Worm (Caenorhabditis elegans) whole organism, late embryonic: ENCODE results near the gene nmad-1.
A peak's percentile ranks its signal among the peaks of the same experiment; 100 is the strongest.

Experiments used
- C08G9.2 ChIP-seq: sonication (generic microtip); optimal IDR thresholded peaks from 2 replicates; lab custom pipeline; 2016; ENCODE audit warnings: mild to moderate bottlenecking, missing genetic modification characterization, moderate library complexity, missing compliant biosample characterization
- C38D4.7 ChIP-seq: fragments of 200-800 bp; sonication (Bioruptor generic); optimal IDR thresholded peaks from 2 replicates; lab custom pipeline; 2018; ENCODE audit warnings: mild to moderate bottlenecking, missing genetic modification characterization, moderate library complexity, missing compliant biosample characterization
- F13H6.1 ChIP-seq: sonication (generic microtip); optimal IDR thresholded peaks from 2 replicates; lab custom pipeline; 2016; ENCODE audit warnings: missing genetic modification characterization, missing compliant biosample characterization
- T23F11.4 ChIP-seq: fragments of 200-800 bp; sonication (Bioruptor generic); optimal IDR thresholded peaks from 2 replicates; lab custom pipeline; 2018; ENCODE audit warnings: mild to moderate bottlenecking, missing genetic modification characterization, missing compliant biosample characterization
- Y22D7AL.16 ChIP-seq: sonication (generic microtip); optimal IDR thresholded peaks from 2 replicates; lab custom pipeline; 2016; ENCODE audit warnings: missing genetic modification characterization, missing compliant biosample characterization
- ahr-1 ChIP-seq: sonication (generic microtip); optimal IDR thresholded peaks from 2 replicates; lab custom pipeline; 2016; ENCODE audit warnings: missing genetic modification characterization, missing compliant biosample characterization
- ama-1 ChIP-seq: fragments of 150-350 bp; optimal IDR thresholded peaks from 2 replicates; lab custom pipeline; 2014
- ceh-18 ChIP-seq: sonication (generic microtip); optimal IDR thresholded peaks from 2 replicates; lab custom pipeline; 2016; ENCODE audit warnings: missing genetic modification characterization, missing compliant biosample characterization
- ceh-19 ChIP-seq: fragments of 200-800 bp; sonication (Bioruptor generic); optimal IDR thresholded peaks from 2 replicates; lab custom pipeline; 2018; ENCODE audit warnings: mild to moderate bottlenecking, missing genetic modification characterization, missing compliant biosample characterization
- ceh-2 ChIP-seq: sonication (generic microtip); optimal IDR thresholded peaks from 2 replicates; lab custom pipeline; 2016; ENCODE audit warnings: missing genotype, missing genetic modification characterization, missing compliant biosample characterization
- ceh-22 ChIP-seq: sonication (generic microtip); optimal IDR thresholded peaks from 2 replicates; lab custom pipeline; 2017; ENCODE audit warnings: missing biosample characterization, missing genetic modification characterization
- ceh-24 ChIP-seq: sonication (generic microtip); optimal IDR thresholded peaks from 2 replicates; lab custom pipeline; 2016; ENCODE audit warnings: mild to moderate bottlenecking, missing genetic modification characterization, missing compliant biosample characterization
- ceh-45 ChIP-seq: fragments of 200-800 bp; sonication (Bioruptor generic); IDR thresholded peaks from 2 replicates; pipeline ENCODE4 v1.3.6; 2022; ENCODE audit warnings: missing genetic modification reagents, missing genetic modification characterization, missing compliant biosample characterization
- ceh-48 ChIP-seq: sonication (generic microtip); optimal IDR thresholded peaks from 2 replicates; lab custom pipeline; 2016; ENCODE audit warnings: missing genetic modification characterization, inconsistent platforms, missing compliant biosample characterization
- ceh-9 ChIP-seq: sonication (generic microtip); optimal IDR thresholded peaks from 2 replicates; lab custom pipeline; 2016; ENCODE audit warnings: mild to moderate bottlenecking, missing genetic modification characterization, inconsistent platforms, missing compliant biosample characterization
- che-1 ChIP-seq: sonication (generic microtip); optimal IDR thresholded peaks from 2 replicates; lab custom pipeline; 2016; ENCODE audit warnings: mild to moderate bottlenecking, missing genetic modification characterization, missing compliant biosample characterization
- dmd-4 ChIP-seq: sonication (generic microtip); optimal IDR thresholded peaks from 2 replicates; lab custom pipeline; 2016; ENCODE audit warnings: borderline replicate concordance, missing genetic modification characterization, missing compliant biosample characterization
- elt-2 ChIP-seq: sonication (generic microtip); optimal IDR thresholded peaks from 2 replicates; lab custom pipeline; 2016; ENCODE audit warnings: missing genetic modification reagents, missing genetic modification characterization, missing compliant biosample characterization
- elt-4 ChIP-seq: sonication (generic microtip); optimal IDR thresholded peaks from 2 replicates; lab custom pipeline; 2016; ENCODE audit warnings: missing genetic modification characterization, missing compliant biosample characterization
- ets-4 ChIP-seq: sonication (generic microtip); optimal IDR thresholded peaks from 2 replicates; lab custom pipeline; 2016; ENCODE audit warnings: missing genetic modification characterization, missing compliant biosample characterization
- eyg-1 ChIP-seq: sonication (generic microtip); optimal IDR thresholded peaks from 2 replicates; lab custom pipeline; 2016; ENCODE audit warnings: missing genotype, missing genetic modification characterization, missing compliant biosample characterization
- fax-1 ChIP-seq: sonication (generic microtip); optimal IDR thresholded peaks from 2 replicates; lab custom pipeline; 2016; ENCODE audit warnings: missing genotype, missing genetic modification characterization, missing compliant biosample characterization
- fkh-6 ChIP-seq: sonication (generic microtip); optimal IDR thresholded peaks from 2 replicates; lab custom pipeline; 2016; ENCODE audit warnings: missing genetic modification characterization, missing compliant biosample characterization
- gmeb-2 ChIP-seq: sonication (generic microtip); optimal IDR thresholded peaks from 2 replicates; lab custom pipeline; 2016; ENCODE audit warnings: missing genetic modification characterization, inconsistent platforms, missing compliant biosample characterization
- hlh-13 ChIP-seq: fragments of 200-800 bp; sonication (Bioruptor generic); optimal IDR thresholded peaks from 2 replicates; lab custom pipeline; 2018; ENCODE audit warnings: mild to moderate bottlenecking, missing genetic modification characterization, missing compliant biosample characterization
- hlh-15 ChIP-seq: sonication (generic microtip); optimal IDR thresholded peaks from 2 replicates; lab custom pipeline; 2016; ENCODE audit warnings: missing genetic modification characterization, missing compliant biosample characterization
- hlh-30 ChIP-seq: sonication (generic microtip); optimal IDR thresholded peaks from 2 replicates; lab custom pipeline; 2017; ENCODE audit warnings: antibody characterized with exemption, missing genetic modification characterization, missing compliant biosample characterization; ENCODE audit not compliant: insufficient read depth
- lim-6 ChIP-seq: sonication (generic microtip); optimal IDR thresholded peaks from 2 replicates; lab custom pipeline; 2016; ENCODE audit warnings: missing genetic modification characterization, missing compliant biosample characterization
- lin-11 ChIP-seq: fragments of 200-800 bp; sonication (Bioruptor generic); optimal IDR thresholded peaks from 2 replicates; lab custom pipeline; 2018; ENCODE audit warnings: mild to moderate bottlenecking, missing genetic modification characterization, missing compliant biosample characterization
- madf-2 ChIP-seq: sonication (generic microtip); optimal IDR thresholded peaks from 2 replicates; lab custom pipeline; 2017; ENCODE audit warnings: missing genetic modification characterization, missing compliant biosample characterization
- mec-3 ChIP-seq: sonication (generic microtip); optimal IDR thresholded peaks from 2 replicates; lab custom pipeline; 2016; ENCODE audit warnings: borderline replicate concordance, missing genetic modification characterization, missing compliant biosample characterization
- nfya-1 ChIP-seq: sonication (generic microtip); optimal IDR thresholded peaks from 2 replicates; lab custom pipeline; 2017; ENCODE audit warnings: missing genetic modification characterization, mild to moderate bottlenecking, missing compliant biosample characterization, antibody characterized with exemption, moderate library complexity
- nhr-11 ChIP-seq: fragments of 150-350 bp; optimal IDR thresholded peaks from 2 replicates; lab custom pipeline; 2014; ENCODE audit warnings: missing biosample characterization, missing genetic modification characterization
- nhr-232 ChIP-seq: sonication (generic microtip); optimal IDR thresholded peaks from 2 replicates; lab custom pipeline; 2016; ENCODE audit warnings: missing genetic modification characterization, missing compliant biosample characterization
- npax-4 ChIP-seq: sonication (generic microtip); optimal IDR thresholded peaks from 2 replicates; lab custom pipeline; 2016; ENCODE audit warnings: missing genetic modification characterization, missing compliant biosample characterization
- odd-2 ChIP-seq: sonication (generic microtip); optimal IDR thresholded peaks from 2 replicates; lab custom pipeline; 2017; ENCODE audit warnings: antibody characterized with exemption, mild to moderate bottlenecking, missing genetic modification characterization, missing compliant biosample characterization
- pag-3 ChIP-seq: sonication (generic microtip); optimal IDR thresholded peaks from 2 replicates; lab custom pipeline; 2016; ENCODE audit warnings: missing compliant biosample characterization, missing genetic modification characterization, borderline replicate concordance
- pat-9 ChIP-seq: fragments of 200-800 bp; sonication (Bioruptor generic); optimal IDR thresholded peaks from 2 replicates; lab custom pipeline; 2018; ENCODE audit warnings: mild to moderate bottlenecking, missing genetic modification characterization, moderate library complexity, missing compliant biosample characterization
- pax-1 ChIP-seq: fragments of 150-350 bp; optimal IDR thresholded peaks from 2 replicates; lab custom pipeline; 2014; ENCODE audit warnings: missing biosample characterization, missing genetic modification characterization
- pha-2 ChIP-seq: sonication (generic microtip); optimal IDR thresholded peaks from 2 replicates; lab custom pipeline; 2017; ENCODE audit warnings: mild to moderate bottlenecking, missing genetic modification characterization, missing compliant biosample characterization
- pha-4 ChIP-seq: fragments of 150-350 bp; optimal IDR thresholded peaks from 2 replicates; lab custom pipeline; 2018; ENCODE audit warnings: missing biosample characterization, missing genetic modification reagents, missing genetic modification characterization
- pqm-1 ChIP-seq: sonication (generic microtip); optimal IDR thresholded peaks from 2 replicates; lab custom pipeline; 2016; ENCODE audit warnings: missing genetic modification characterization, missing compliant biosample characterization
- ref-2 ChIP-seq: sonication (generic microtip); optimal IDR thresholded peaks from 2 replicates; lab custom pipeline; 2016; ENCODE audit warnings: missing genetic modification characterization, missing compliant biosample characterization
- rnt-1 ChIP-seq: sonication (generic microtip); optimal IDR thresholded peaks from 2 replicates; lab custom pipeline; 2016; ENCODE audit warnings: missing genetic modification characterization, missing compliant biosample characterization
- sdc-2 ChIP-seq: sonication (generic microtip); optimal IDR thresholded peaks from 2 replicates; lab custom pipeline; 2016; ENCODE audit warnings: missing genotype, missing genetic modification characterization, missing compliant biosample characterization
- sox-2 ChIP-seq: fragments of 200-800 bp; sonication (Bioruptor generic); IDR thresholded peaks from 2 replicates; pipeline ENCODE4 v1.3.6; 2022; ENCODE audit warnings: missing genetic modification reagents, missing genetic modification characterization, missing compliant biosample characterization
- syd-9 ChIP-seq: sonication (generic microtip); optimal IDR thresholded peaks from 2 replicates; lab custom pipeline; 2016; ENCODE audit warnings: mild to moderate bottlenecking, missing genetic modification characterization, moderate library complexity, missing compliant biosample characterization
- tbx-2 ChIP-seq: sonication (generic microtip); optimal IDR thresholded peaks from 2 replicates; lab custom pipeline; 2016; ENCODE audit warnings: missing genetic modification characterization, missing compliant biosample characterization
- tbx-7 ChIP-seq: sonication (generic microtip); optimal IDR thresholded peaks from 2 replicates; lab custom pipeline; 2016; ENCODE audit warnings: missing genotype, missing genetic modification characterization, missing compliant biosample characterization
- unc-42 ChIP-seq: sonication (generic microtip); optimal IDR thresholded peaks from 2 replicates; lab custom pipeline; 2016; ENCODE audit warnings: missing genotype, missing genetic modification characterization, missing compliant biosample characterization
- unc-55 ChIP-seq: sonication (generic microtip); optimal IDR thresholded peaks from 2 replicates; lab custom pipeline; 2017; ENCODE audit warnings: missing biosample characterization, missing genetic modification reagents, missing genetic modification characterization
- unc-86 ChIP-seq: sonication (generic microtip); optimal IDR thresholded peaks from 2 replicates; lab custom pipeline; 2016; ENCODE audit warnings: missing genetic modification characterization, missing compliant biosample characterization
- ztf-16 ChIP-seq: sonication (generic microtip); optimal IDR thresholded peaks from 2 replicates; lab custom pipeline; 2017; ENCODE audit warnings: missing genetic modification characterization, missing compliant biosample characterization

nmad-1 gene

ce11 chrIII:5554884-5555500 lies at the start of gene nmad-1, which contains the start of gene hach-1:
TSS of gene nmad-1 (minus strand) at chrIII:5554934.
TSS of gene hach-1 (plus strand) at chrIII:5555450.
- TF ChIP-seq elt-4 (tag; lab: Kevin White, UChicago) (no peak), F13H6.1 (tag; lab: Kevin White, UChicago) (peak; percentile 93), hlh-30 (no peak), ztf-16 (peak; percentile 85), pqm-1 (tag; lab: Kevin White, UChicago) (peak; percentile 52), ref-2 (tag; lab: Kevin White, UChicago) (peak; percentile 89), lim-6 (tag; lab: Kevin White, UChicago) (peak; percentile 54), fax-1 (tag; lab: Kevin White, UChicago) (peak; percentile 93), ama-1 (lab: Kevin White, UChicago) (no peak), che-1 (tag; lab: Kevin White, UChicago) (peak; percentile 89), T23F11.4 (peak; percentile 80), hlh-13 (GFP tag; lab: Kevin White, UChicago) (peak; percentile 86), nhr-11 (tag; lab: Kevin White, UChicago) (no peak), ceh-48 (peak; percentile 67), ceh-19 (GFP tag; lab: Kevin White, UChicago) (peak; percentile 92), ets-4 (peak; percentile 90), ceh-45 (GFP tag; lab: Robert Waterston, UW) (peak; percentile 75), odd-2 (tag; lab: Kevin White, UChicago) (peak; percentile 90), madf-2 (tag; lab: Kevin White, UChicago) (peak; percentile 87), unc-42 (tag; lab: Kevin White, UChicago) (peak; percentile 98), ahr-1 (tag; lab: Kevin White, UChicago) (peak; percentile 84), ceh-22 (no peak), ceh-9 (tag; lab: Kevin White, UChicago) (peak; percentile 67), pat-9 (tag; lab: Kevin White, UChicago) (peak; percentile 94), pha-4 (no peak), pha-2 (tag; lab: Kevin White, UChicago) (peak; percentile 91), npax-4 (peak; percentile 89), fkh-6 (peak; percentile 84), elt-2 (tag; lab: Kevin White, UChicago) (peak; percentile 98), lin-11 (peak; percentile 85), Y22D7AL.16 (peak; percentile 73), gmeb-2 (peak; percentile 90), unc-86 (tag; lab: Kevin White, UChicago) (peak; percentile 93), pax-1 (peak; percentile 15), unc-55 (GFP tag; lab: Kevin White, UChicago) (no peak), hlh-15 (tag; lab: Kevin White, UChicago) (peak; percentile 85), nfya-1 (peak; percentile 87), tbx-7 (tag; lab: Kevin White, UChicago) (peak; percentile 53), pag-3 (peak; percentile 64), nhr-232 (peak; percentile 77), sdc-2 (peak; percentile 68), tbx-2 (tag; lab: Kevin White, UChicago) (peak; percentile 96), ceh-2 (tag; lab: Kevin White, UChicago) (peak; percentile 96), ceh-24 (tag; lab: Kevin White, UChicago) (peak; percentile 82), syd-9 (tag; lab: Kevin White, UChicago) (peak; percentile 88), C38D4.7 (peak; percentile 89), C08G9.2 (tag; lab: Kevin White, UChicago) (peak; percentile 75), ceh-18 (tag; lab: Kevin White, UChicago) (peak; percentile 69), mec-3 (tag; lab: Kevin White, UChicago) (peak; percentile 2), eyg-1 (tag; lab: Kevin White, UChicago) (peak; percentile 93), dmd-4 (tag; lab: Kevin White, UChicago) (peak; percentile 56), sox-2 (GFP tag; lab: Robert Waterston, UW) (peak; percentile 60; the same call in 1 of the 2 replicates), rnt-1 (tag; lab: Kevin White, UChicago) (peak; percentile 81)
